Fruit fly (Drosophila melanogaster) whole organism, wandering third instar larva: ENCODE results near the gene CG14327.

ENCODE experiments used
- Abd-B ChIP-seq: fragments of >200 bp; optimal IDR thresholded peaks from 2 replicates; lab custom pipeline; 2017; ENCODE audit warnings: missing biosample characterization, missing genetic modification characterization
- CG32264 ChIP-seq: fragments of 200-800 bp; sonication (Bioruptor generic); optimal IDR thresholded peaks from 2 replicates; lab custom pipeline; 2016; ENCODE audit warnings: missing biosample characterization, missing genetic modification characterization
- CG9705 ChIP-seq: fragments of 200-800 bp; sonication (Bioruptor generic); optimal IDR thresholded peaks from 2 replicates; lab custom pipeline; 2018; ENCODE audit warnings: missing biosample characterization, mild to moderate bottlenecking, missing genetic modification characterization
- CrebA ChIP-seq: fragments of 200-800 bp; sonication (Bioruptor generic); optimal IDR thresholded peaks from 2 replicates; lab custom pipeline; 2016; ENCODE audit warnings: missing biosample characterization, mild to moderate bottlenecking, missing genetic modification characterization, borderline replicate concordance
- Dif ChIP-seq: fragments of 200-275, 200-300 bp; sonication (Bioruptor generic); optimal IDR thresholded peaks from 2 replicates; lab custom pipeline; 2018; ENCODE audit warnings: missing biosample characterization, missing genetic modification characterization; ENCODE audit not compliant: partially characterized antibody
- GATAd ChIP-seq: sonication (Bioruptor generic); optimal IDR thresholded peaks from 2 replicates; lab custom pipeline; 2016; ENCODE audit warnings: missing biosample characterization, missing genetic modification characterization
- HLH106 ChIP-seq: fragments of 200-800 bp; optimal IDR thresholded peaks from 3 replicates; lab custom pipeline; 2019; ENCODE audit warnings: missing biosample characterization, mild to moderate bottlenecking, missing genetic modification characterization, moderate library complexity
- Hnf4 ChIP-seq: fragments of 200-800 bp; sonication (Bioruptor generic); optimal IDR thresholded peaks from 2 replicates; lab custom pipeline; 2016; ENCODE audit warnings: missing biosample characterization, mild to moderate bottlenecking, missing genetic modification characterization
- Hr83 ChIP-seq: fragments of 200-300 bp; sonication (Bioruptor generic); optimal IDR thresholded peaks from 2 replicates; lab custom pipeline; 2016; ENCODE audit warnings: missing biosample characterization, mild to moderate bottlenecking, missing genetic modification characterization, moderate library complexity; ENCODE audit not compliant: poor library complexity, severe bottlenecking
- Jra ChIP-seq: sonication (Bioruptor generic); optimal IDR thresholded peaks from 2 replicates; lab custom pipeline; 2016; ENCODE audit warnings: missing biosample characterization, missing genetic modification characterization
- Myc ChIP-seq: fragments of >200 bp; optimal IDR thresholded peaks from 2 replicates; lab custom pipeline; 2017
- N ChIP-seq: fragments of >200 bp; optimal IDR thresholded peaks from 2 replicates; lab custom pipeline; 2018; ENCODE audit warnings: missing biosample characterization, missing external identifiers, missing genetic modification characterization
- OdsH ChIP-seq: fragments of 200-800 bp; sonication (Bioruptor generic); optimal IDR thresholded peaks from 2 replicates; lab custom pipeline; 2016; ENCODE audit warnings: missing biosample characterization, mild to moderate bottlenecking, missing genetic modification characterization
- Rel ChIP-seq, 2 experiments: fragments of 200-800 bp; sonication (Bioruptor generic) in 1 of 2; optimal IDR thresholded peaks; 2 replicates in 1 of 2; 3 replicates in 1 of 2; lab custom pipeline; 2016 to 2019; ENCODE audit warnings: mild to moderate bottlenecking in 2 of 2, missing biosample characterization in 2 of 2, missing genetic modification characterization in 2 of 2, moderate library complexity in 1 of 2
- Vsx2 ChIP-seq: fragments of 200-300, 225-300 bp; sonication (Bioruptor generic); optimal IDR thresholded peaks from 2 replicates; lab custom pipeline; 2018; ENCODE audit warnings: missing biosample characterization, missing genetic modification characterization; ENCODE audit not compliant: partially characterized antibody
- brk ChIP-seq: fragments of 200-800 bp; sonication (Bioruptor generic); optimal IDR thresholded peaks from 2 replicates; lab custom pipeline; 2016; ENCODE audit warnings: missing biosample characterization, mild to moderate bottlenecking, missing genetic modification characterization
- dl ChIP-seq, 2 experiments: fragments of 175-275, 200-275 bp in 1 of 2; fragments of 200-275 bp in 1 of 2; sonication (Bioruptor generic); optimal IDR thresholded peaks; lab custom pipeline; 2018; ENCODE audit warnings: mild to moderate bottlenecking in 2 of 2, missing biosample characterization in 2 of 2, missing genetic modification characterization in 2 of 2, moderate library complexity in 2 of 2; ENCODE audit not compliant: partially characterized antibody in 2 of 2, insufficient read depth in 1 of 2
- dmrt93B ChIP-seq: fragments of 200-800 bp; sonication (Bioruptor generic); optimal IDR thresholded peaks from 2 replicates; lab custom pipeline; 2018; ENCODE audit warnings: missing biosample characterization, mild to moderate bottlenecking, missing genetic modification characterization
- dsf ChIP-seq: sonication (Bioruptor generic); optimal IDR thresholded peaks from 2 replicates; lab custom pipeline; 2016; ENCODE audit warnings: missing biosample characterization, missing genetic modification characterization, borderline replicate concordance
- ey ChIP-seq: fragments of 200-800 bp; sonication (Bioruptor generic); optimal IDR thresholded peaks from 2 replicates; lab custom pipeline; 2016; ENCODE audit warnings: missing biosample characterization, missing genetic modification characterization
- foxo ChIP-seq, 2 experiments: fragments of 200-800 bp; sonication (Bioruptor generic); optimal IDR thresholded peaks; 2 replicates in 1 of 2; 3 replicates in 1 of 2; lab custom pipeline; 2016 to 2017; ENCODE audit warnings: missing biosample characterization in 2 of 2, missing genetic modification characterization in 2 of 2
- fru ChIP-seq: fragments of 200-800 bp; sonication (Bioruptor generic); optimal IDR thresholded peaks from 3 replicates; lab custom pipeline; 2016; ENCODE audit warnings: missing biosample characterization, mild to moderate bottlenecking, missing genetic modification characterization
- jim ChIP-seq: fragments of 175-275, 200-325 bp; sonication (Bioruptor generic); optimal IDR thresholded peaks from 2 replicates; lab custom pipeline; 2016; ENCODE audit warnings: missing biosample characterization, mild to moderate bottlenecking, missing genetic modification characterization
- lola ChIP-seq: fragments of >200 bp; optimal IDR thresholded peaks from 2 replicates; lab custom pipeline; 2017; ENCODE audit warnings: missing biosample characterization, missing genetic modification characterization
- pan ChIP-seq: fragments of >200 bp; optimal IDR thresholded peaks from 2 replicates; lab custom pipeline; 2017
- psq ChIP-seq: fragments of 200-800 bp; sonication (Bioruptor generic); optimal IDR thresholded peaks from 3 replicates; lab custom pipeline; 2017; ENCODE audit warnings: missing biosample characterization, mild to moderate bottlenecking, missing genetic modification characterization, moderate library complexity
- sage ChIP-seq: fragments of 200-800 bp; sonication (Bioruptor generic); optimal IDR thresholded peaks from 2 replicates; lab custom pipeline; 2016; ENCODE audit warnings: missing biosample characterization, mild to moderate bottlenecking, missing genetic modification characterization
- sv ChIP-seq: fragments of 200-800 bp; sonication (Bioruptor generic); optimal IDR thresholded peaks from 3 replicates; lab custom pipeline; 2016; ENCODE audit warnings: missing biosample characterization, missing genetic modification characterization
- tai ChIP-seq: sonication (Bioruptor generic); optimal IDR thresholded peaks from 2 replicates; lab custom pipeline; 2016; ENCODE audit warnings: missing biosample characterization, missing genetic modification characterization
- usp ChIP-seq: fragments of >200 bp; optimal IDR thresholded peaks from 2 replicates; lab custom pipeline; 2017; ENCODE audit warnings: missing biosample characterization, missing genetic modification characterization
- woc ChIP-seq: sonication (Bioruptor generic); optimal IDR thresholded peaks from 2 replicates; lab custom pipeline; 2016; ENCODE audit warnings: missing biosample characterization, mild to moderate bottlenecking, missing genetic modification characterization

CG14327 gene

DNA sequence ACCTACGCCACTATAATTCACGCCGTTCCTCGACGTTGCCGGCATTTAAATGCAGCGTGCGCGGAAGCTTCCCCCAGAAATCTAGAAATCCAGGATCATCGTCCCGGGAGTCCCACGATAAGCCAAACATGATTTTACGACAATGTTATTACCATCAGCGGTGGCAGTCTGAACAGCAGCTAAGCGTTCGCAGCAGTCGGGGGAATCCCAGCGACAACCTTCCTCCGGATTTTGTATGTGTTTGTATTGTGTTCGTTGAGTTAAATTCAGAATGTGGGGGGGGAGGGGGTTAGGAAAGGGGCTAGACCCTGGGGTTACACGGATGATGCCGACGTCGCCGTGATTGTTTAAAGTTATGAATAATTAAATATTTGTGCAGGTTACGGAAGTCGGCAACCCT is 30.5 kb downstream of the CG14327 start:
- no peak for TF ChIP-seq Rel (GFP tag; optimal IDR thresholded peaks at IDR 0.05; lab: Kevin White, UChicago)
- TF ChIP-seq Rel (tag; optimal IDR thresholded peaks at IDR 0.05; lab: Kevin White, UChicago), result peak; percentile 72
- no peak for TF ChIP-seq lola (GFP tag; lab: Kevin White, UChicago)
- TF ChIP-seq, all 38 proteins: peak for 1

DNA sequence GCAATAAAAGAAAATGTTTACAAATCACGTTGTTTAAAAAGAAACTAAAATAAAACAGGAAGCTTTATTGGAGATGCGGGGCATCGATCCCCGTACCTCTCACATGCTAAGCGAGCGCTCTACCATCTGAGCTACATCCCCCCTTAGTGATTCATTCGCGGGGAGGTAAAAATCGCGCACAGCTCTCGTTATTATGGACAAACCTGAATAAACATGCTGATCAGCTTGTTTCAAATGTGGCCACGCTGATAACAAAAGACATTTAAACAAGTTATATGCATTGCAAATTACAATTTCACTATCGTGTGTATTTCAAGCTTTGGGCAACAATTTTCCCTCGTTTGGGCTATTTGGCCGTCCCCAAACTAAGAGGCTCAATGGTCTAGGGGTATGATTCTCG is 31.7 kb downstream of the CG14327 start:
- TF ChIP-seq Rel (GFP tag; optimal IDR thresholded peaks at IDR 0.05; lab: Kevin White, UChicago), result no peak
- TF ChIP-seq Rel (tag; optimal IDR thresholded peaks at IDR 0.05; lab: Kevin White, UChicago), result peak; percentile 16
- no peak for TF ChIP-seq sv (GFP tag; lab: Kevin White, UChicago)

DNA sequence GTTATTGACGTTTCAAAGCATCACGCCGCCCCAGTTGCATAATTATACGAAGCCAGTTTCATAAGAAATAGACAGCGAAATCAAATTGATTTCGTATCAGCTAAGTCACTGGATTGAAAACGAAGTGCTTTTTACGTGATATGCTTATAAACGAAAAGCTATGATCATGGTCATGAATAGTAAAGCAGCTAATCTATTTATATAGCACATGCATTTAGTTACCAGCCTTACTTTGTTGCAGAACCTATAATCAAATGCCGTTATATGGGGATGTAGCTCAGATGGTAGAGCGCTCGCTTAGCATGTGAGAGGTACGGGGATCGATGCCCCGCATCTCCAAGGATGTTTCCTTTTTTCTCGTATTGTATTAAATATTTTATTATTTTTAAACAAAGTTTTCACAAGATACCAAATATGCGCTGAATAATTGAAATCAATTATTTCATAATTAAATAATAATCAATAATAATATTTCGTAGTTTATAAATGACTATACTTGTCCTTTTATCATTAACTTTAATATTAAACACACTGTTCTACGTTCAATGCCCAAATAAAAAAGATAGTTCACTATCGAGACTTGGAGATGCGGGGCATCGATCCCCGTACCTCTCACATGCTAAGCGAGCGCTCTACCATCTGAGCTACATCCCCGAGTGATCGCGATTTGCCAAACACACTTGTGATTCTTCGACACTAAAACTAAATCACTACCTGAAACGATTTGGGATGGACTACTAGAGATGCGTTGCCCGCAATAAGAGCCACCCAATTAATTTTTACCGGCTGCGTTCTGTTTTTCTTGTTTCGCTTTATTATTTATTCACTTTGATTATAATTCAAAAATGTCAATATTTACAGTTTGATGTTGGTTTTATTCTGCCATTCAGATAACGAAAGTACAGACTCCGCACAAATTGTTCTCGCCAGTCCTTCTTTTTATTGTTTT is 32.9 kb downstream of the CG14327 start:
- TF ChIP-seq dmrt93B (GFP tag; lab: Kevin White, UChicago) (no peak), woc (GFP tag; lab: Kevin White, UChicago) (peak; percentile 52), CrebA (peak; percentile 30), Myc (peak; percentile 12), ey (GFP tag; lab: Kevin White, UChicago) (peak; percentile 4), HLH106 (tag; lab: Kevin White, UChicago) (peak; percentile 6)

DNA sequence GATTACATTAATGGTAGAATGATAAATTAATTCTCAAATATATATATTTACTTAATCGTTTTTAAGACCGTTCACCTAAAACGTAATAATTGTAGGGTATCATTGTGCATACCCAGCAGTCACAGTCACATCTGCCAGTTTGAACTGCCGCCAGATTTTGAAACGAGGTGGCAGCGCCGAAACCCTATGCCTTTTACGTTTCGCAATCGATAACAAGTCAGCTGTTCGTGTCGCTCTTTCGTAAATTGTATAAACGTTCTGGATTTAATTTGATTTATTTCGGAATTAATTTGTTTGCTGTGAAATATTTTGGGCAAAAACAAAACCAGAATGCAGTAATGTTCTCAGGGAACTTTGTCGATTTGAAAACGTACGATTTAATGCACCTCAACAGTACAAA is 33.9 kb downstream of the CG14327 start, which contains the start of gene CG14322:
CG14322 (plus strand) TSS at position 236 of the 400 bp plus-strand sequence.
- TF ChIP-seq woc (GFP tag; lab: Kevin White, UChicago) (peak; percentile 13), Hnf4 (GFP tag; lab: Kevin White, UChicago) (peak; percentile 29), Hr83 (GFP tag; lab: Kevin White, UChicago) (peak; percentile 5), CG9705 (no peak), foxo (GFP tag; optimal IDR thresholded peaks at IDR 0.05; lab: Kevin White, UChicago) (peak in 1 of 2 experiments; percentile 38), Abd-B (GFP tag; lab: Kevin White, UChicago) (no peak), Vsx2 (GFP tag; lab: Kevin White, UChicago) (peak; percentile 4), tai (GFP tag; lab: Kevin White, UChicago) (peak; percentile 23)

DNA sequence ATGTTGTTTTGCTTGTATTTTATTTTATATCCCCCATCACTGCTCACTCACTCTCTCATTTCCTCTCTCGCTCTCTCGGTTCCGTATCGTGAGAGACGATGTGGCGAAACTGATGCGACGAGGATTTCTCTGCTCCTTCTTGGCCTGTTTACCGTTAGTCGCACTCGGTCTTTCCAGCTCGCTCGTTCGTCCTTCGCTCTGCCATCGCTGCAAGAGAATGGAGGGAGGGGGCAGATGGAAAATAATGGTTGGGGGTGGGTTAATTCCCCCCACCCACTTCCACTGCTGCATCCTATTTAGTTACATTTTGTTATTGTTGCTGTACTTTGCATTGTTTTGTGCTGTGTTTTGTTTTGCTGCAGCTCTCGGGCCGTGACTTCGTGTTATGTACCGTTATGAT is 40.4 kb downstream of the CG14327 start:
- TF ChIP-seq dsf (GFP tag; lab: Kevin White, UChicago) (no peak), ey (GFP tag; lab: Kevin White, UChicago) (no peak), tai (GFP tag; lab: Kevin White, UChicago) (no peak), Rel (GFP tag; optimal IDR thresholded peaks at IDR 0.05; lab: Kevin White, UChicago) (no peak), Rel (tag; optimal IDR thresholded peaks at IDR 0.05; lab: Kevin White, UChicago) (no peak), Vsx2 (GFP tag; lab: Kevin White, UChicago) (no peak), Dif (GFP tag; lab: Kevin White, UChicago) (no peak), OdsH (no peak), lola (GFP tag; lab: Kevin White, UChicago) (no peak), CG9705 (no peak), Hnf4 (GFP tag; lab: Kevin White, UChicago) (no peak), psq (GFP tag; lab: Kevin White, UChicago) (no peak), CrebA (no peak), woc (GFP tag; lab: Kevin White, UChicago) (no peak), CG32264 (no peak), N (no peak), brk (GFP tag; lab: Kevin White, UChicago) (no peak), pan (no peak), sage (no peak), foxo (GFP tag; optimal IDR thresholded peaks at IDR 0.05; lab: Kevin White, UChicago) (no peak), HLH106 (tag; lab: Kevin White, UChicago) (no peak)
- TF ChIP-seq, all 38 proteins: peak for 0

DNA sequence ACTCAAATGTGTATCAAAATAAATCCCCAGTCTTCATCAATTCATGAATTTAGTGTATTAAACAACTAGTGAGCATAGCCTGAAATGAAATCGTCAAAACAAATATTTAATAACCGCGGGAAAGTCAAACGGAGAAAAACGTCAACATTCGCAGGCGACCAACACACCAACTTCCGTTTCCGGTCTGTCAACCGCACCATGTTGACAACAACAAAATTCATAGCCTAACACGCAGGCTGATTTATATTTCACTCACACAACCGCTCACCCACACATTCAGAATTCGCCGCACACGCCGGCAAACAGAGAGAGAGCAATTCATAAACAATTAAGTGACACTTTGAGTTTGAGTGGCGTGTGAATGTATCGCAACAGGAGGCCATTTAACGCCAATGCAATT is 41.5 kb downstream of the CG14327 start:
- TF ChIP-seq dl (GFP tag; optimal IDR thresholded peaks at IDR 0.05; lab: Kevin White, UChicago; ENCODE audit: insufficient read depth in 1 of 2, partially characterized antibody in 2 of 2) (no peak), sage (no peak), dmrt93B (GFP tag; lab: Kevin White, UChicago) (no peak), Jra (GFP tag; lab: Kevin White, UChicago) (no peak), CG32264 (no peak), sv (GFP tag; lab: Kevin White, UChicago) (no peak), Hnf4 (GFP tag; lab: Kevin White, UChicago) (no peak), pan (no peak), tai (GFP tag; lab: Kevin White, UChicago) (no peak), GATAd (no peak), fru (GFP tag; lab: Kevin White, UChicago) (no peak), HLH106 (tag; lab: Kevin White, UChicago) (no peak), Dif (GFP tag; lab: Kevin White, UChicago) (no peak), usp (GFP tag; lab: Kevin White, UChicago) (no peak), Rel (GFP tag; optimal IDR thresholded peaks at IDR 0.05; lab: Kevin White, UChicago) (no peak), Rel (tag; optimal IDR thresholded peaks at IDR 0.05; lab: Kevin White, UChicago) (no peak), N (no peak), CrebA (no peak), brk (GFP tag; lab: Kevin White, UChicago) (no peak), jim (GFP tag; lab: Kevin White, UChicago) (no peak), ey (GFP tag; lab: Kevin White, UChicago) (no peak)
- TF ChIP-seq, all 38 proteins: peak for 0
